Worm (Caenorhabditis elegans): ENCODE measurements around the gene C32D5.12.

- TF ChIP-seq pbrm-1 (GFP tag; IDR thresholded peaks at IDR 0.05) (no peak), madf-10 (tag; optimal IDR thresholded peaks at IDR 0.05) (no peak), die-1 (tag; optimal IDR thresholded peaks at IDR 0.05) (no peak), unc-62 (GFP tag; optimal IDR thresholded peaks at IDR 0.05) (no peak), bed-2 (GFP tag; IDR thresholded peaks at IDR 0.05) (no peak), lsy-27 (tag; optimal IDR thresholded peaks at IDR 0.05; ENCODE audit: borderline replicate concordance, insufficient read depth) (no peak)
Measured at ce11 chrII:6311888-6312287, 46.9 kb downstream of the C32D5.12 start.

All from whole organism, young adult.